Worm (Caenorhabditis elegans) whole organism, young adult: ENCODE results near the gene cnc-2.

Experiments used
- C17E4.6 ChIP-seq: fragments of 200-800 bp; sonication (Bioruptor generic); IDR thresholded peaks from 2 replicates; pipeline ENCODE4 v1.3.6; 2022; ENCODE audit warnings: missing genetic modification reagents, missing genetic modification characterization, missing compliant biosample characterization
- F23B12.7 ChIP-seq: sonication (generic microtip); optimal IDR thresholded peaks from 2 replicates; lab custom pipeline; 2017; ENCODE audit warnings: missing genetic modification characterization, mild to moderate bottlenecking, missing compliant biosample characterization, antibody characterized with exemption, moderate library complexity; ENCODE audit not compliant: insufficient read depth
- F37B4.10 ChIP-seq: fragments of 200-800 bp; sonication (Bioruptor generic); IDR thresholded peaks from 2 replicates; pipeline ENCODE4 v1.3.6; 2022; ENCODE audit warnings: missing genetic modification characterization, missing compliant biosample characterization
- F55B11.4 ChIP-seq: sonication (generic microtip); optimal IDR thresholded peaks from 2 replicates; lab custom pipeline; 2016; ENCODE audit warnings: missing compliant biosample characterization, missing genetic modification characterization, borderline replicate concordance; ENCODE audit not compliant: insufficient read depth
- F57A8.1 ChIP-seq: fragments of 200-800 bp; sonication (Bioruptor generic); optimal IDR thresholded peaks from 2 replicates; lab custom pipeline; 2018; ENCODE audit warnings: mild to moderate bottlenecking, missing genetic modification characterization, moderate library complexity, missing compliant biosample characterization
- K11D2.4 ChIP-seq: fragments of 200-800 bp; sonication (Bioruptor generic); IDR thresholded peaks from 2 replicates; pipeline ENCODE4 v1.3.6; 2022; ENCODE audit warnings: missing genetic modification reagents, missing genetic modification characterization, missing compliant biosample characterization
- T26A5.8 ChIP-seq: sonication (generic microtip); optimal IDR thresholded peaks from 2 replicates; lab custom pipeline; 2016; ENCODE audit warnings: missing genetic modification characterization, missing compliant biosample characterization
- Y95B8A.8 ChIP-seq: fragments of 200-800 bp; sonication (Bioruptor generic); IDR thresholded peaks from 2 replicates; pipeline ENCODE4 v1.3.6; 2022; ENCODE audit warnings: missing genetic modification reagents, missing genetic modification characterization, missing compliant biosample characterization
- akir-1 ChIP-seq: fragments of 200-800 bp; sonication (Bioruptor generic); optimal IDR thresholded peaks from 2 replicates; lab custom pipeline; 2018; ENCODE audit warnings: mild to moderate bottlenecking, missing genetic modification characterization, moderate library complexity, missing compliant biosample characterization
- ama-1 ChIP-seq, 3 experiments: fragments of 150-350 bp in 1 of 3; sonication (generic microtip) in 2 of 3; optimal IDR thresholded peaks; 2 replicates each; lab custom pipeline; 2014 to 2018; ENCODE audit warnings: missing biosample characterization in 2 of 3, missing genetic modification characterization in 2 of 3, missing genetic modification reagents in 2 of 3
- aptf-2 ChIP-seq: fragments of 200-800 bp; sonication (Bioruptor generic); conservative IDR thresholded peaks from 2 replicates; pipeline ENCODE4 v1.3.6; 2022; ENCODE audit warnings: missing genetic modification reagents, missing genetic modification characterization, missing compliant biosample characterization
- attf-3 ChIP-seq: fragments of 200-800 bp; sonication (Bioruptor generic); conservative IDR thresholded peaks from 2 replicates; pipeline ENCODE4 v1.3.6; 2022; ENCODE audit warnings: missing genetic modification reagents, missing genetic modification characterization, missing compliant biosample characterization
- bed-1 ChIP-seq: fragments of 200-800 bp; sonication (Bioruptor generic); IDR thresholded peaks from 2 replicates; pipeline ENCODE4 v1.3.6; 2022; ENCODE audit warnings: missing genetic modification reagents, missing genetic modification characterization, missing compliant biosample characterization
- bed-2 ChIP-seq: fragments of 200-800 bp; sonication (Bioruptor generic); IDR thresholded peaks from 2 replicates; pipeline ENCODE4 v1.3.6; 2022; ENCODE audit warnings: missing genetic modification reagents, missing genetic modification characterization, missing compliant biosample characterization
- cebp-1 ChIP-seq, 2 experiments: fragments of 200-800 bp in 1 of 2; sonication (Bioruptor generic) in 1 of 2; sonication (generic microtip) in 1 of 2; IDR thresholded peaks in 1 of 2; optimal IDR thresholded peaks in 1 of 2; 2 replicates each; pipeline versions ENCODE4 v1.3.6 to Lab custom; 2017 to 2022; ENCODE audit warnings: missing compliant biosample characterization in 2 of 2, missing genetic modification characterization in 2 of 2, mild to moderate bottlenecking in 1 of 2, missing genetic modification reagents in 1 of 2, moderate library complexity in 1 of 2
- cebp-2 ChIP-seq: fragments of 200-800 bp; sonication (Bioruptor generic); IDR thresholded peaks from 2 replicates; pipeline ENCODE4 v1.3.6; 2022; ENCODE audit warnings: missing genetic modification characterization, missing compliant biosample characterization
- chd-7 ChIP-seq: sonication (generic microtip); optimal IDR thresholded peaks from 2 replicates; lab custom pipeline; 2016; ENCODE audit warnings: mild to moderate bottlenecking, missing genetic modification characterization, moderate library complexity, missing compliant biosample characterization
- fkh-3 ChIP-seq: sonication (generic microtip); optimal IDR thresholded peaks from 2 replicates; lab custom pipeline; 2016; ENCODE audit warnings: mild to moderate bottlenecking, missing genetic modification characterization, missing compliant biosample characterization
- him-1 ChIP-seq: sonication (generic microtip); optimal IDR thresholded peaks from 2 replicates; lab custom pipeline; 2016; ENCODE audit warnings: missing genotype, missing genetic modification reagents, missing genetic modification characterization, missing compliant biosample characterization
- hlh-26 ChIP-seq: fragments of 200-800 bp; sonication (Bioruptor generic); conservative IDR thresholded peaks from 2 replicates; pipeline ENCODE4 v1.3.6; 2022; ENCODE audit warnings: missing genetic modification reagents, missing genetic modification characterization, missing compliant biosample characterization
- hmg-20 ChIP-seq: fragments of 200-800 bp; sonication (Bioruptor generic); IDR thresholded peaks from 2 replicates; pipeline ENCODE4 v1.3.6; 2022; ENCODE audit warnings: missing genetic modification reagents, missing genetic modification characterization, missing compliant biosample characterization
- lin-26 ChIP-seq: fragments of 200-800 bp; sonication (Bioruptor generic); IDR thresholded peaks from 2 replicates; pipeline ENCODE4 v1.3.6; 2022; ENCODE audit warnings: missing genetic modification reagents, missing genetic modification characterization, missing compliant biosample characterization
- lin-40 ChIP-seq: sonication (generic microtip); optimal IDR thresholded peaks from 2 replicates; lab custom pipeline; 2016; ENCODE audit warnings: missing genetic modification characterization, mild to moderate bottlenecking, missing compliant biosample characterization, missing genotype, missing genetic modification reagents
- madf-6 ChIP-seq: fragments of 200-800 bp; sonication (Bioruptor generic); IDR thresholded peaks from 2 replicates; pipeline ENCODE4 v1.3.6; 2022; ENCODE audit warnings: missing genetic modification reagents, missing genetic modification characterization, missing compliant biosample characterization
- mcd-1 ChIP-seq: fragments of 200-800 bp; sonication (Bioruptor generic); IDR thresholded peaks from 2 replicates; pipeline ENCODE4 v1.3.6; 2022; ENCODE audit warnings: missing genetic modification reagents, missing genetic modification characterization, missing compliant biosample characterization
- mxl-1 ChIP-seq: sonication (generic microtip); optimal IDR thresholded peaks from 2 replicates; lab custom pipeline; 2016; ENCODE audit warnings: missing genetic modification characterization, missing compliant biosample characterization
- nfya-1 ChIP-seq: sonication (generic microtip); optimal IDR thresholded peaks from 2 replicates; lab custom pipeline; 2017; ENCODE audit warnings: antibody characterized with exemption, missing compliant biosample characterization, missing genetic modification characterization, borderline replicate concordance; ENCODE audit not compliant: insufficient read depth
- pbrm-1 ChIP-seq: fragments of 200-800 bp; sonication (Bioruptor generic); IDR thresholded peaks from 2 replicates; pipeline ENCODE4 v1.3.6; 2022; ENCODE audit warnings: missing genetic modification reagents, missing genetic modification characterization, missing compliant biosample characterization
- snpc-1.3 ChIP-seq: sonication (generic microtip); optimal IDR thresholded peaks from 2 replicates; lab custom pipeline; 2017; ENCODE audit warnings: missing genetic modification characterization, mild to moderate bottlenecking, missing compliant biosample characterization, antibody characterized with exemption, moderate library complexity, missing genotype, missing genetic modification reagents; ENCODE audit not compliant: insufficient read depth
- snpc-4 ChIP-seq, 5 experiments: fragments of 150-350 bp in 1 of 5; sonication (generic microtip) in 4 of 5; optimal IDR thresholded peaks; 2 replicates each; lab custom pipeline; 2014 to 2018; ENCODE audit warnings: missing genetic modification characterization in 5 of 5, missing biosample characterization in 3 of 5, antibody characterized with exemption in 2 of 5, mild to moderate bottlenecking in 2 of 5, missing compliant biosample characterization in 2 of 5, missing genotype in 2 of 5, moderate library complexity in 2 of 5, missing genetic modification reagents in 1 of 5
- tbp1 ChIP-seq: fragments of 200-800 bp; sonication (Bioruptor generic); optimal IDR thresholded peaks from 2 replicates; lab custom pipeline; 2018; ENCODE audit warnings: mild to moderate bottlenecking, missing genetic modification characterization, missing compliant biosample characterization
- unc-130 ChIP-seq: sonication (generic microtip); optimal IDR thresholded peaks from 2 replicates; lab custom pipeline; 2016; ENCODE audit warnings: missing genetic modification reagents, missing genetic modification characterization, missing compliant biosample characterization
- xnd-1 ChIP-seq: sonication (generic microtip); optimal IDR thresholded peaks from 2 replicates; lab custom pipeline; 2016; ENCODE audit warnings: missing genotype, missing genetic modification reagents, missing genetic modification characterization, missing compliant biosample characterization
- zfh-2 ChIP-seq: fragments of 200-800 bp; sonication (Bioruptor generic); conservative IDR thresholded peaks from 2 replicates; pipeline ENCODE4 v1.3.6; 2022; ENCODE audit warnings: missing genetic modification reagents, missing genetic modification characterization, missing compliant biosample characterization
- ztf-18 ChIP-seq: sonication (generic microtip); optimal IDR thresholded peaks from 2 replicates; lab custom pipeline; 2016; ENCODE audit warnings: missing genotype, mild to moderate bottlenecking, missing genetic modification characterization, missing compliant biosample characterization
- ztf-3 ChIP-seq: fragments of 200-800 bp; sonication (Bioruptor generic); optimal IDR thresholded peaks from 2 replicates; lab custom pipeline; 2018; ENCODE audit warnings: mild to moderate bottlenecking, missing genetic modification characterization, missing compliant biosample characterization

The cnc-2 gene

ce11 chrV:1491510-1491909, 41.5 kb upstream of the cnc-2 start, which contains the start of gene C38C3.6:
TSS of gene C38C3.6 (minus strand) at chrV:1491610.
- TF ChIP-seq hmg-20 (GFP tag; lab: Robert Waterston, UW) (no peak), zfh-2 (GFP tag; lab: Robert Waterston, UW) (no peak), mxl-1 (tag; lab: Kevin White, UChicago) (no peak), ztf-18 (tag; lab: Kevin White, UChicago) (no peak), akir-1 (GFP tag; lab: Kevin White, UChicago) (no peak), cebp-2 (GFP tag; lab: Robert Waterston, UW) (no peak), nfya-1 (tag; lab: Kevin White, UChicago) (no peak), F37B4.10 (no peak), xnd-1 (tag; lab: Kevin White, UChicago) (no peak), madf-6 (GFP tag; lab: Robert Waterston, UW) (no peak), attf-3 (GFP tag; lab: Robert Waterston, UW) (no peak), snpc-4 (GFP tag; optimal IDR thresholded peaks at IDR 0.05; lab: Kevin White, UChicago) (no peak), snpc-4 (tag; optimal IDR thresholded peaks at IDR 0.05; lab: Kevin White, UChicago) (no peak), tbp1 (GFP tag; lab: Kevin White, UChicago) (no peak), Y95B8A.8 (GFP tag; lab: Robert Waterston, UW) (no peak), lin-40 (tag; lab: Kevin White, UChicago) (no peak), unc-130 (GFP tag; lab: Kevin White, UChicago) (no peak), ama-1 (optimal IDR thresholded peaks at IDR 0.05; lab: Kevin White, UChicago) (no peak), ama-1 (GFP tag; optimal IDR thresholded peaks at IDR 0.05; lab: Kevin White, UChicago) (no peak), F55B11.4 (tag; lab: Kevin White, UChicago) (no peak), cebp-1 (GFP tag; IDR thresholded peaks at IDR 0.05; lab: Robert Waterston, UW) (no peak), cebp-1 (tag; optimal IDR thresholded peaks at IDR 0.05; lab: Kevin White, UChicago) (no peak), snpc-1.3 (tag; lab: Kevin White, UChicago) (no peak)

- no peak for TF ChIP-seq mcd-1 (GFP tag; lab: Robert Waterston, UW)
- no peak for TF ChIP-seq ztf-3 (GFP tag; lab: Kevin White, UChicago)
- no peak for TF ChIP-seq bed-2 (GFP tag; lab: Robert Waterston, UW)
- TF ChIP-seq hmg-20 (GFP tag; lab: Robert Waterston, UW), result no peak
- TF ChIP-seq him-1 (tag; lab: Kevin White, UChicago), result no peak
- TF ChIP-seq C17E4.6 (GFP tag; lab: Robert Waterston, UW), result no peak
- TF ChIP-seq T26A5.8 (tag; lab: Kevin White, UChicago), result no peak
- TF ChIP-seq aptf-2 (GFP tag; lab: Robert Waterston, UW), result no peak
- TF ChIP-seq bed-1, result no peak
- no peak for TF ChIP-seq K11D2.4
- TF ChIP-seq lin-26, result no peak
- no peak for TF ChIP-seq F57A8.1 (GFP tag; lab: Kevin White, UChicago)
- TF ChIP-seq pbrm-1, result no peak
- no peak for TF ChIP-seq Y95B8A.8 (GFP tag; lab: Robert Waterston, UW)
These were observed 38.7 kb upstream of the cnc-2 start for ce11 chrV:1488642-1489041.

- TF ChIP-seq K11D2.4, result no peak
- no peak for TF ChIP-seq zfh-2 (GFP tag; lab: Robert Waterston, UW)
- no peak for TF ChIP-seq F23B12.7 (tag; lab: Kevin White, UChicago)
- no peak for TF ChIP-seq tbp1 (GFP tag; lab: Kevin White, UChicago)
- TF ChIP-seq akir-1 (GFP tag; lab: Kevin White, UChicago), result no peak
- TF ChIP-seq chd-7 (tag; lab: Kevin White, UChicago), result no peak
- no peak for TF ChIP-seq hlh-26
- no peak for TF ChIP-seq lin-26
- no peak for TF ChIP-seq fkh-3 (tag; lab: Kevin White, UChicago)
- TF ChIP-seq, all 124 proteins: peak for 0
These were observed 37.3 kb upstream of the cnc-2 start for ce11 chrV:1487262-1487661.
